Worm (Caenorhabditis elegans) whole organism, mixed stage, embryonic: ENCODE data around the gene perm-5.
A peak's percentile ranks its signal among the peaks of the same experiment; 100 is the strongest.

Experiments used
- M03D4.4 ChIP-seq: sonication (generic microtip); optimal IDR thresholded peaks from 2 replicates; lab custom pipeline; 2017; ENCODE audit warnings: mild to moderate bottlenecking, missing genetic modification characterization, missing compliant biosample characterization
- bed-3 ChIP-seq: fragments of 200-800 bp; sonication (Bioruptor generic); optimal IDR thresholded peaks from 3 replicates; lab custom pipeline; 2018; ENCODE audit warnings: mild to moderate bottlenecking, missing genetic modification characterization, moderate library complexity, missing compliant biosample characterization
- ceh-43 ChIP-seq: fragments of 200-800 bp; sonication (Bioruptor generic); optimal IDR thresholded peaks from 2 replicates; lab custom pipeline; 2018; ENCODE audit warnings: mild to moderate bottlenecking, missing genetic modification characterization, moderate library complexity, missing compliant biosample characterization
- ces-1 ChIP-seq: fragments of 150-350 bp; optimal IDR thresholded peaks from 2 replicates; lab custom pipeline; 2014; ENCODE audit warnings: missing biosample characterization, missing genetic modification reagents, missing genetic modification characterization
- mep-1 ChIP-seq: fragments of 150-350 bp; optimal IDR thresholded peaks from 2 replicates; lab custom pipeline; 2017; ENCODE audit warnings: missing biosample characterization, missing genetic modification reagents, missing genetic modification characterization, inconsistent platforms
- nhr-237 ChIP-seq: fragments of 150-350 bp; optimal IDR thresholded peaks from 2 replicates; lab custom pipeline; 2014; ENCODE audit warnings: missing biosample characterization, missing genetic modification characterization
- sptf-1 ChIP-seq: sonication (generic microtip); optimal IDR thresholded peaks from 2 replicates; lab custom pipeline; 2017; ENCODE audit warnings: mild to moderate bottlenecking, missing genetic modification characterization, moderate library complexity, missing compliant biosample characterization
- tbx-8 ChIP-seq: fragments of 200-800 bp; sonication (Bioruptor generic); optimal IDR thresholded peaks from 2 replicates; lab custom pipeline; 2018; ENCODE audit warnings: mild to moderate bottlenecking, missing genetic modification characterization, moderate library complexity, missing compliant biosample characterization
- ztf-11 ChIP-seq: fragments of 150-350 bp; optimal IDR thresholded peaks from 2 replicates; lab custom pipeline; 2014; ENCODE audit warnings: missing biosample characterization, missing genetic modification characterization

perm-5 gene

ce11 chrIV:5652811-5653483 is 50.3 kb downstream of the perm-5 start:
- peak; percentile 22 for TF ChIP-seq sptf-1
- TF ChIP-seq bed-3 (GFP tag; lab: Kevin White, UChicago), result no peak
- TF ChIP-seq mep-1 (tag; lab: Kevin White, UChicago), result no peak
- TF ChIP-seq ceh-43, result no peak
- no peak for TF ChIP-seq tbx-8 (GFP tag; lab: Kevin White, UChicago)
- TF ChIP-seq ztf-11 (tag; lab: Kevin White, UChicago), result no peak

ce11 chrIV:5650761-5651332 is 52.4 kb downstream of the perm-5 start:
- TF ChIP-seq nhr-237 (tag; lab: Kevin White, UChicago), result peak; percentile 18
- TF ChIP-seq M03D4.4 (tag; lab: Kevin White, UChicago), result no peak

ce11 chrIV:5649073-5649583 is 54.1 kb downstream of the perm-5 start, which contains the start of gene csn-5:
TSS of gene csn-5 (plus strand) at chrIV:5649533.
- TF ChIP-seq ces-1 (GFP tag; lab: Kevin White, UChicago) (peak; percentile 1), ceh-43 (no peak)
- TF ChIP-seq, all 35 proteins: peak for 1
